Fruit fly (Drosophila melanogaster): ENCODE results near the gene CG43121.

dm6 chr3L:14661567-14662258, 10.5 kb downstream of the CG43121 start:
- peak; percentile 6 for TF ChIP-seq psq (GFP tag; optimal IDR thresholded peaks at IDR 0.05)
- peak; percentile 55 for TF ChIP-seq h (GFP tag; optimal IDR thresholded peaks at IDR 0.05)
- TF ChIP-seq woc (GFP tag; optimal IDR thresholded peaks at IDR 0.05), result peak; percentile 13
- peak in 1 of 2 experiments; percentile 51 for TF ChIP-seq foxo (GFP tag; optimal IDR thresholded peaks at IDR 0.05)
- peak; percentile 44 for TF ChIP-seq Sp1 (GFP tag; optimal IDR thresholded peaks at IDR 0.05)
- TF ChIP-seq Mio (GFP tag; optimal IDR thresholded peaks at IDR 0.05), result no peak
- no peak for TF ChIP-seq sage (GFP tag; optimal IDR thresholded peaks at IDR 0.05)
- no peak for TF ChIP-seq lola (GFP tag; optimal IDR thresholded peaks at IDR 0.05)
- no peak for TF ChIP-seq Myc (optimal IDR thresholded peaks at IDR 0.05)
- TF ChIP-seq usp (GFP tag; optimal IDR thresholded peaks at IDR 0.05), result no peak
- no peak for TF ChIP-seq Dfd (GFP tag; optimal IDR thresholded peaks at IDR 0.05)
